Fruit fly (Drosophila melanogaster): Measurements from ENCODE around the gene CG1637.
A peak's percentile ranks its signal among the peaks of the same experiment; 100 is the strongest.

The CG1637 gene

DNA sequence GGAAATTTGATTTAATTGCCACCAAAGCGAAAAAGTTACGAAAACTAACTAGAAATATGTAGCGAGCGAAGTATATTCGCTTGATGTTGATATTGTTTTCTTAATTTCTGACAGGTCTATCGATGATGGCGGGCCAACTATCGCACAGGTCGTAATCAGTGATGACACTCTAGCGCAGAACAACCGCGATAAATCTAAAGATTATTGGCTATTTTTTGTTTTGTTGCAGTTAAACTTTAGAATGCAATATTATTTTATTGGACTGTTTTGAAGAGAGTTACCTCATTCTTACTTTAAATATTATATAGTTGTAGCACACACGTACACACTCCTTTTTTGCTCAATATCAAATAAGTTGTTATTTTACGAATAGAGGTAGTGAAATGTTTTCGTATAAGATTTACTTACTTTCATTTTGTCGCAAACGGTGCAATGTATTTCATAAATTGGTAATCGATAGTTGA, 30.7 kb downstream of the CG1637 start, which contains the start of gene sbr (continued):
- TF ChIP-seq Dref (GFP tag; IDR thresholded peaks at IDR 0.05) (peak; percentile 69), CG12659 (GFP tag; optimal IDR thresholded peaks at IDR 0.05) (peak; percentile 37), Trl (optimal IDR thresholded peaks at IDR 0.05) (no peak), Trl (GFP tag; optimal IDR thresholded peaks at IDR 0.05) (no peak), B-H2 (GFP tag; optimal IDR thresholded peaks at IDR 0.05) (peak; percentile 10), Xbp1 (GFP tag; optimal IDR thresholded peaks at IDR 0.05) (peak; percentile 6), bigmax (GFP tag; optimal IDR thresholded peaks at IDR 0.05) (no peak), H15 (GFP tag; IDR thresholded peaks at IDR 0.05) (no peak), CG14860 (GFP tag; IDR thresholded peaks at IDR 0.05; ENCODE audit: partially characterized antibody) (peak; percentile 68), CG17829 (tag; optimal IDR thresholded peaks at IDR 0.05) (peak; percentile 13), CG7357 (GFP tag; IDR thresholded peaks at IDR 0.05) (no peak), Dll (GFP tag; IDR thresholded peaks at IDR 0.05; ENCODE audit: partially characterized antibody) (peak; percentile 79), klu (GFP tag; IDR thresholded peaks at IDR 0.05) (no peak), dati (GFP tag; IDR thresholded peaks at IDR 0.05) (no peak), mam (GFP tag; optimal IDR thresholded peaks at IDR 0.05) (peak; percentile 27), chinmo (GFP tag; IDR thresholded peaks at IDR 0.05; ENCODE audit: partially characterized antibody) (peak; percentile 71; the same call in 1 of the 4 replicates), CG7786 (GFP tag; optimal IDR thresholded peaks at IDR 0.05) (peak; percentile 2), CG6813 (GFP tag; optimal IDR thresholded peaks at IDR 0.05) (no peak), Bgb (GFP tag; IDR thresholded peaks at IDR 0.05; ENCODE audit: partially characterized antibody) (peak; percentile 76), CG2116 (GFP tag; optimal IDR thresholded peaks at IDR 0.05) (peak; percentile 85), ara (GFP tag; IDR thresholded peaks at IDR 0.05) (no peak), hb (GFP tag; IDR thresholded peaks at IDR 0.05; ENCODE audit: partially characterized antibody) (peak; percentile 76; the same call in 2 of the 3 replicates), ATbp (GFP tag; optimal IDR thresholded peaks at IDR 0.05) (no peak), prd (optimal IDR thresholded peaks at IDR 0.05) (no peak), prd (GFP tag; IDR thresholded peaks at IDR 0.05) (peak; percentile 26; the same call in 1 of the 3 replicates), Poxn (GFP tag; IDR thresholded peaks at IDR 0.05) (no peak), Doc3 (GFP tag; IDR thresholded peaks at IDR 0.05; ENCODE audit: partially characterized antibody) (peak; percentile 57; the same call in 2 of the 3 replicates), CG9797 (GFP tag; optimal IDR thresholded peaks at IDR 0.05) (no peak), pum (GFP tag; optimal IDR thresholded peaks at IDR 0.05) (no peak), phol (tag; optimal IDR thresholded peaks at IDR 0.05) (peak; percentile 73), vvl (GFP tag; IDR thresholded peaks at IDR 0.05) (no peak), ind (GFP tag; optimal IDR thresholded peaks at IDR 0.05) (peak; percentile 24), CG3995 (GFP tag; optimal IDR thresholded peaks at IDR 0.05) (peak; percentile 65), Sin3A (optimal IDR thresholded peaks at IDR 0.05) (peak; percentile 65), nerfin-1 (tag; optimal IDR thresholded peaks at IDR 0.05) (no peak), HHEX (GFP tag; optimal IDR thresholded peaks at IDR 0.05) (no peak), NC2β (GFP tag; optimal IDR thresholded peaks at IDR 0.05) (no peak), CoRest (tag; optimal IDR thresholded peaks at IDR 0.05) (peak; percentile 37), CG1603 (tag; optimal IDR thresholded peaks at IDR 0.05) (peak; percentile 13), CG17359 (tag; optimal IDR thresholded peaks at IDR 0.05) (no peak), Dfd (GFP tag; optimal IDR thresholded peaks at IDR 0.05) (no peak), trh (GFP tag; optimal IDR thresholded peaks at IDR 0.05) (no peak), hbn (GFP tag; IDR thresholded peaks at IDR 0.05; ENCODE audit: partially characterized antibody) (peak; percentile 53; the same call in 1 of the 2 replicates), CG2120 (GFP tag; optimal IDR thresholded peaks at IDR 0.05) (peak; percentile 50), pita (GFP tag; optimal IDR thresholded peaks at IDR 0.05) (no peak), CG6791 (GFP tag; IDR thresholded peaks at IDR 0.05; ENCODE audit: partially characterized antibody) (peak; percentile 72; the same call in 2 of the 3 replicates), CG4820 (GFP tag; optimal IDR thresholded peaks at IDR 0.05) (no peak), amos (GFP tag; IDR thresholded peaks at IDR 0.05; ENCODE audit: partially characterized antibody) (peak; percentile 78), exex (tag; optimal IDR thresholded peaks at IDR 0.05) (no peak), CG15514 (GFP tag; optimal IDR thresholded peaks at IDR 0.05) (peak; percentile 17)

Data from whole organism, embryonic.